Worm (Caenorhabditis elegans) whole organism, L1 larva: ENCODE results near the gene C33H5.2.
A peak's percentile ranks its signal among the peaks of the same experiment; 100 is the strongest.

Experiments used
- C04F5.9 ChIP-seq: sonication (generic microtip); optimal IDR thresholded peaks from 2 replicates; lab custom pipeline; 2016; ENCODE audit warnings: missing genetic modification characterization, missing compliant biosample characterization
- C16A3.4 ChIP-seq: fragments of 150-350 bp; optimal IDR thresholded peaks from 2 replicates; lab custom pipeline; 2014; ENCODE audit warnings: missing biosample characterization, missing genetic modification characterization
- C34B4.2 ChIP-seq: sonication (generic microtip); optimal IDR thresholded peaks from 2 replicates; lab custom pipeline; 2017; ENCODE audit warnings: mild to moderate bottlenecking, missing genetic modification characterization, missing compliant biosample characterization
- F16B12.6 ChIP-seq: fragments of 150-350 bp; optimal IDR thresholded peaks from 2 replicates; lab custom pipeline; 2014; ENCODE audit warnings: missing biosample characterization, missing genetic modification characterization
- Y116A8C.19 ChIP-seq: sonication (generic microtip); optimal IDR thresholded peaks from 2 replicates; lab custom pipeline; 2016; ENCODE audit warnings: missing compliant biosample characterization, missing genetic modification characterization, borderline replicate concordance
- aha-1 ChIP-seq: fragments of 150-350 bp; optimal IDR thresholded peaks from 2 replicates; lab custom pipeline; 2014; ENCODE audit warnings: missing biosample characterization, missing genetic modification characterization
- alr-1 ChIP-seq: fragments of 200-800 bp; sonication (Bioruptor generic); optimal IDR thresholded peaks from 2 replicates; lab custom pipeline; 2018; ENCODE audit warnings: borderline replicate concordance, mild to moderate bottlenecking, missing genetic modification characterization, missing compliant biosample characterization
- aly-2 ChIP-seq: fragments of 150-350 bp; optimal IDR thresholded peaks from 2 replicates; lab custom pipeline; 2014; ENCODE audit warnings: missing biosample characterization, missing genetic modification characterization
- ceh-63 ChIP-seq: fragments of 200-800 bp; sonication (Bioruptor generic); optimal IDR thresholded peaks from 2 replicates; lab custom pipeline; 2018; ENCODE audit warnings: mild to moderate bottlenecking, missing genetic modification characterization, missing compliant biosample characterization
- ceh-88 ChIP-seq: fragments of 200-800 bp; sonication (Bioruptor generic); IDR thresholded peaks from 2 replicates; pipeline ENCODE4 v1.3.6; 2022; ENCODE audit warnings: missing genetic modification characterization, missing compliant biosample characterization
- ceh-90 ChIP-seq: sonication (generic microtip); optimal IDR thresholded peaks from 2 replicates; lab custom pipeline; 2016; ENCODE audit warnings: missing genetic modification characterization, missing compliant biosample characterization
- dpl-1 ChIP-seq, 3 experiments: fragments of 150-350 bp in 2 of 3; sonication (generic microtip) in 1 of 3; optimal IDR thresholded peaks; 2 replicates each; lab custom pipeline; 2014 to 2017; ENCODE audit warnings: missing biosample characterization in 3 of 3, missing genetic modification characterization in 3 of 3, missing genetic modification reagents in 3 of 3
- efl-1 ChIP-seq, 4 experiments: fragments of 150-350 bp; optimal IDR thresholded peaks in 3 of 4; peaks in 1 of 4; 1 replicate in 1 of 4; 2 replicates in 3 of 4; lab custom pipeline; 2014; ENCODE audit warnings: missing biosample characterization in 2 of 4, missing genetic modification characterization in 2 of 4, missing genetic modification reagents in 2 of 4
- efl-3 ChIP-seq: fragments of 200-800 bp; sonication (Bioruptor generic); optimal IDR thresholded peaks from 2 replicates; lab custom pipeline; 2018; ENCODE audit warnings: mild to moderate bottlenecking, missing genetic modification characterization, missing compliant biosample characterization
- elt-2 ChIP-seq: sonication (generic microtip); optimal IDR thresholded peaks from 2 replicates; lab custom pipeline; 2016; ENCODE audit warnings: missing genetic modification characterization, mild to moderate bottlenecking, inconsistent platforms, missing compliant biosample characterization, missing genetic modification reagents
- elt-3 ChIP-seq, 6 experiments: fragments of 150-350 bp in 1 of 6; sonication (generic microtip); optimal IDR thresholded peaks; 2 replicates each; lab custom pipeline; 2017 to 2018; ENCODE audit warnings: missing biosample characterization in 6 of 6, missing genetic modification characterization in 6 of 6, inconsistent platforms in 1 of 6
- ets-5 ChIP-seq: fragments of 200-800 bp; sonication (Bioruptor generic); IDR thresholded peaks from 2 replicates; pipeline ENCODE4 v1.3.6; 2022; ENCODE audit warnings: missing genetic modification characterization, missing compliant biosample characterization
- fkh-4 ChIP-seq: sonication (generic microtip); optimal IDR thresholded peaks from 2 replicates; lab custom pipeline; 2016; ENCODE audit warnings: missing compliant biosample characterization, missing genetic modification characterization, borderline replicate concordance
- fos-1 ChIP-seq: fragments of 150-350 bp; optimal IDR thresholded peaks from 2 replicates; lab custom pipeline; 2014; ENCODE audit warnings: missing biosample characterization, missing genetic modification characterization
- grh-1 ChIP-seq: fragments of 200-800 bp; sonication (Bioruptor generic); IDR thresholded peaks from 2 replicates; pipeline ENCODE4 v1.3.6; 2022; ENCODE audit warnings: missing genetic modification reagents, missing genetic modification characterization, missing compliant biosample characterization
- hpl-2 ChIP-seq: fragments of 150-350 bp; optimal IDR thresholded peaks from 2 replicates; lab custom pipeline; 2014; ENCODE audit warnings: missing biosample characterization, missing genetic modification reagents, missing genetic modification characterization
- irx-1 ChIP-seq: sonication (generic microtip); optimal IDR thresholded peaks from 2 replicates; lab custom pipeline; 2016; ENCODE audit warnings: missing genetic modification characterization, missing compliant biosample characterization
- isw-1 ChIP-seq: fragments of 200-800 bp; sonication (Bioruptor generic); IDR thresholded peaks from 2 replicates; pipeline ENCODE4 v1.3.6; 2022; ENCODE audit warnings: missing genetic modification characterization, missing compliant biosample characterization
- lin-39 ChIP-seq: fragments of 150-350 bp; optimal IDR thresholded peaks from 2 replicates; lab custom pipeline; 2014; ENCODE audit warnings: missing biosample characterization, missing genetic modification reagents, missing genetic modification characterization
- lsy-2 ChIP-seq, 2 experiments: fragments of 150-350 bp; optimal IDR thresholded peaks; 2 replicates each; lab custom pipeline; 2014; ENCODE audit warnings: missing biosample characterization in 2 of 2, missing genetic modification characterization in 2 of 2
- mab-9 ChIP-seq: fragments of 200-800 bp; sonication (Bioruptor generic); IDR thresholded peaks from 2 replicates; pipeline ENCODE4 v1.3.6; 2022; ENCODE audit warnings: missing genetic modification reagents, missing genetic modification characterization, missing compliant biosample characterization
- mdl-1 ChIP-seq, 2 experiments: fragments of 150-350 bp; optimal IDR thresholded peaks; 2 replicates each; lab custom pipeline; 2014 to 2017; ENCODE audit warnings: missing biosample characterization in 2 of 2, missing genetic modification characterization in 2 of 2, inconsistent platforms in 1 of 2
- nhr-11 ChIP-seq: fragments of 150-350 bp; optimal IDR thresholded peaks from 2 replicates; lab custom pipeline; 2014; ENCODE audit warnings: missing biosample characterization, missing genetic modification characterization
- nhr-19 ChIP-seq: fragments of 200-800 bp; sonication (Bioruptor generic); conservative IDR thresholded peaks from 2 replicates; pipeline ENCODE4 v1.3.6; 2022; ENCODE audit warnings: missing genetic modification characterization, missing compliant biosample characterization
- nhr-20 ChIP-seq: sonication (generic microtip); optimal IDR thresholded peaks from 2 replicates; lab custom pipeline; 2016; ENCODE audit warnings: mild to moderate bottlenecking, missing genetic modification characterization, missing compliant biosample characterization
- nhr-47 ChIP-seq: sonication (generic microtip); optimal IDR thresholded peaks from 2 replicates; lab custom pipeline; 2016; ENCODE audit warnings: mild to moderate bottlenecking, missing genetic modification characterization, moderate library complexity, missing compliant biosample characterization
- nhr-85 ChIP-seq: sonication (generic microtip); peaks from one replicate; lab custom pipeline; 2016; ENCODE audit warnings: missing genetic modification characterization, inconsistent platforms, missing compliant biosample characterization
- pag-3 ChIP-seq: sonication (generic microtip); optimal IDR thresholded peaks from 2 replicates; lab custom pipeline; 2017; ENCODE audit warnings: missing genetic modification characterization, mild to moderate bottlenecking, missing compliant biosample characterization, antibody characterized with exemption, borderline replicate concordance; ENCODE audit not compliant: insufficient read depth
- pqm-1 ChIP-seq: sonication (generic microtip); optimal IDR thresholded peaks from 3 replicates; lab custom pipeline; 2017; ENCODE audit warnings: missing biosample characterization, missing genetic modification characterization
- rnt-1 ChIP-seq: sonication (generic microtip); optimal IDR thresholded peaks from 2 replicates; lab custom pipeline; 2016; ENCODE audit warnings: mild to moderate bottlenecking, missing genetic modification characterization, moderate library complexity, missing compliant biosample characterization
- snpc-4 ChIP-seq: fragments of 150-350 bp; optimal IDR thresholded peaks from 2 replicates; lab custom pipeline; 2014; ENCODE audit warnings: missing biosample characterization, missing genetic modification characterization
- snu-23 ChIP-seq: sonication (generic microtip); optimal IDR thresholded peaks from 2 replicates; lab custom pipeline; 2016; ENCODE audit warnings: missing genetic modification characterization, missing compliant biosample characterization
- sox-4 ChIP-seq: sonication (generic microtip); optimal IDR thresholded peaks from 2 replicates; lab custom pipeline; 2016; ENCODE audit warnings: missing genetic modification characterization, missing compliant biosample characterization
- sptf-1 ChIP-seq: fragments of 150-350 bp; optimal IDR thresholded peaks from 2 replicates; lab custom pipeline; 2014; ENCODE audit warnings: missing biosample characterization, missing genetic modification characterization
- sup-37 ChIP-seq: fragments of 200-800 bp; sonication (Bioruptor generic); optimal IDR thresholded peaks from 2 replicates; lab custom pipeline; 2018; ENCODE audit warnings: mild to moderate bottlenecking, missing genetic modification characterization, missing compliant biosample characterization
- swsn-7 ChIP-seq: sonication (generic microtip); optimal IDR thresholded peaks from 2 replicates; lab custom pipeline; 2016; ENCODE audit warnings: missing genetic modification characterization, missing compliant biosample characterization
- unc-86 ChIP-seq: sonication (generic microtip); optimal IDR thresholded peaks from 2 replicates; lab custom pipeline; 2016; ENCODE audit warnings: missing genetic modification characterization, missing compliant biosample characterization
- unc-98 ChIP-seq: fragments of 200-800 bp; sonication (Bioruptor generic); IDR thresholded peaks from 2 replicates; pipeline ENCODE4 v1.3.6; 2022; ENCODE audit warnings: missing genetic modification characterization, missing compliant biosample characterization
- vab-15 ChIP-seq: sonication (generic microtip); optimal IDR thresholded peaks from 2 replicates; lab custom pipeline; 2017; ENCODE audit warnings: missing genotype, mild to moderate bottlenecking, missing genetic modification characterization, missing compliant biosample characterization
- zag-1 ChIP-seq: fragments of 150-350 bp; optimal IDR thresholded peaks from 2 replicates; lab custom pipeline; 2014; ENCODE audit warnings: missing biosample characterization, missing genetic modification characterization
- zip-4 ChIP-seq: fragments of 200-800 bp; sonication (Bioruptor generic); optimal IDR thresholded peaks from 2 replicates; lab custom pipeline; 2018; ENCODE audit warnings: mild to moderate bottlenecking, missing genetic modification characterization, moderate library complexity, missing compliant biosample characterization
- ztf-11 ChIP-seq, 2 experiments: sonication (generic microtip); optimal IDR thresholded peaks; 2 replicates each; lab custom pipeline; 2016 to 2017; ENCODE audit warnings: missing genetic modification characterization in 2 of 2, missing biosample characterization in 1 of 2, missing compliant biosample characterization in 1 of 2
- ztf-4 ChIP-seq: fragments of 150-350 bp; optimal IDR thresholded peaks from 2 replicates; lab custom pipeline; 2014; ENCODE audit warnings: missing biosample characterization, missing genetic modification characterization

Gene C33H5.2

DNA sequence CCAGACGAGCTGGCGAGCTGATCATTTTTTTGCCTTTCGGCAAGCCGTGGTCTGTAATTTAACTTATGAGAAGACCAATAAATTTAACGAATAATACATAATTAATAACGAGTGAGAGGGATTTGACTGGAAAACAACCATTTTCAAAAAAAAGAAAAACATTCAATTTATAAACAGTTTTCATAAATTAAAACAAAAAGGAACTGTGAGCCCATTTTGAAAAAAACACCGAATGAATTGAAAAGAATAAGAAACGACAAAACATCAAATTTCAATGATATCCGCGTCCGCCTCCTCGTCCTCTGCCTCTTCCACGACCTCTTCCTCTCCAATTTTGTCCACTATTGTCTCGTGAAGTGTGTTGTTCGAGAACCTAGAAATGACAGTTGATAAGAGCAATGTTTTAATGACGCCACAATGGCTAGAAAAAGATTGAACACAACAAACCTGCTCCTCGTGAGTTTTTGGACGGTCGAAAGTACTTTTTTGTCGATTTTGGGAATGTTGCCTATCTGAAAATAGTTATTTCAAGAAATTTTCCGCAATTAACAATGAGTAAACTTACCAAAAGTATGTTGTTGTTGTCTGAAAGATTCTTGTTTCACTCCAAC, 20.9 kb upstream of the C33H5.2 start, which contains the start of gene tag-321:
TSS of gene tag-321 (minus strand) at position 51 of the 611 bp plus-strand sequence.
- no peak for TF ChIP-seq pag-3
- TF ChIP-seq fos-1, result no peak
- no peak for TF ChIP-seq lsy-2 (tag; optimal IDR thresholded peaks at IDR 0.05; lab: Kevin White, UChicago)
- no peak for TF ChIP-seq nhr-19 (GFP tag; lab: Robert Waterston, UW)
- no peak for TF ChIP-seq sup-37 (GFP tag; lab: Kevin White, UChicago)
- TF ChIP-seq nhr-11, result no peak
- TF ChIP-seq snpc-4 (tag; lab: Kevin White, UChicago), result no peak
- no peak for TF ChIP-seq C16A3.4
- TF ChIP-seq Y116A8C.19 (tag; lab: Kevin White, UChicago), result no peak
- TF ChIP-seq hpl-2 (GFP tag; lab: Kevin White, UChicago), result no peak
- TF ChIP-seq vab-15, result no peak
- TF ChIP-seq efl-3 (GFP tag; lab: Kevin White, UChicago), result no peak
- no peak for TF ChIP-seq grh-1 (GFP tag; lab: Robert Waterston, UW)
- no peak for TF ChIP-seq alr-1 (tag; lab: Kevin White, UChicago)
- no peak for TF ChIP-seq snu-23
- no peak for TF ChIP-seq unc-98 (GFP tag; lab: Robert Waterston, UW)
- no peak for TF ChIP-seq pqm-1 (tag; lab: Kevin White, UChicago)

DNA sequence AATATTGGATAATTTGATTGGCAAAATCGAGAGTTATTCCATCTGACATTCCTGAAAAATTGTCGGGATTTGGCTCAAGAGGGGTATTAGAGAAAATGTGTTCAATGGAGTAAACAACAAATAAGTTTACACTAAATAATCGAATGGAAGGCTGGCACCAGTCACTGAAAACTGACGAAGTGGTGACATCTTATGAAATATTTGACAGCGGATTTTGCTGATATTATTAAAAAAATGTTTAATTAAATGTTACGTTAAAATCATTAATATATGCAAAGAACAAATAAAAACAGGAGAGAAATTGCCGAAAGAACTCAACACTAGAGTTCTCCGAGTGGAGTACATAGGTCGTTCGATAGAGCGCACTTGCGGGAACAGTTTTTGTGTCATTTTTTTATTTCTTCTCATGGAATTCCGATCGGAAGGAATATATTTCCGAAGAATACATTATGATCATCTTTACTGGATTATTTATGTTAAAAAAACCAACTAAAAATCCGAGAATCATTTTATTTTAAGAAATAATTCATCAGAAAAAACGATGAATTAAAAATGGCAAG, 19.3 kb upstream of the C33H5.2 start, which contains the start of gene tag-322:
TSS of gene tag-322 (minus strand) at position 51 of the 560 bp plus-strand sequence.
- TF ChIP-seq mdl-1 (tag; optimal IDR thresholded peaks at IDR 0.05; lab: Kevin White, UChicago), result peak in 1 of 2 experiments; percentile 32
- no peak for TF ChIP-seq irx-1 (tag; lab: Kevin White, UChicago)
- no peak for TF ChIP-seq sup-37 (GFP tag; lab: Kevin White, UChicago)
- no peak for TF ChIP-seq fkh-4 (tag; lab: Kevin White, UChicago)
- TF ChIP-seq ceh-90 (tag; lab: Kevin White, UChicago), result no peak
- TF ChIP-seq mab-9, result no peak
- TF ChIP-seq C04F5.9 (tag; lab: Kevin White, UChicago), result no peak
- TF ChIP-seq Y116A8C.19 (tag; lab: Kevin White, UChicago), result no peak
- TF ChIP-seq dpl-1 (GFP tag; optimal IDR thresholded peaks at IDR 0.05; lab: Kevin White, UChicago), result peak; percentile 53 to 74 (median 72)
- peak; percentile 70 for TF ChIP-seq C16A3.4
- TF ChIP-seq aha-1 (tag; lab: Kevin White, UChicago), result no peak
- TF ChIP-seq rnt-1 (tag; lab: Kevin White, UChicago), result peak; percentile 73
- TF ChIP-seq ztf-4 (tag; lab: Kevin White, UChicago), result no peak
- TF ChIP-seq ceh-88, result no peak
- TF ChIP-seq lin-39 (tag; lab: Kevin White, UChicago), result no peak
- no peak for TF ChIP-seq pqm-1 (tag; lab: Kevin White, UChicago)
- peak; percentile 72 to 77 for TF ChIP-seq efl-1 (optimal IDR thresholded peaks at IDR 0.05; lab: Kevin White, UChicago)
- TF ChIP-seq efl-1 (GFP tag; optimal IDR thresholded peaks at IDR 0.05 in 1 of 2; lab: Kevin White, UChicago), result peak; percentile 69 to 96
- TF ChIP-seq ceh-63 (GFP tag; lab: Kevin White, UChicago), result no peak
- TF ChIP-seq hpl-2 (GFP tag; lab: Kevin White, UChicago), result no peak
- TF ChIP-seq swsn-7, result peak; percentile 80
- TF ChIP-seq sox-4 (tag; lab: Kevin White, UChicago), result peak; percentile 13
- no peak for TF ChIP-seq elt-3 (tag; optimal IDR thresholded peaks at IDR 0.05; lab: Kevin White, UChicago)
- TF ChIP-seq unc-98 (GFP tag; lab: Robert Waterston, UW), result no peak
- TF ChIP-seq sptf-1, result no peak
- TF ChIP-seq aly-2, result no peak
- TF ChIP-seq unc-86 (tag; lab: Kevin White, UChicago), result peak; percentile 51
- TF ChIP-seq C34B4.2 (tag; lab: Kevin White, UChicago), result no peak
- TF ChIP-seq snu-23, result peak; percentile 83
- peak in 1 of 2 experiments; percentile 30 for TF ChIP-seq ztf-11 (tag; optimal IDR thresholded peaks at IDR 0.05; lab: Kevin White, UChicago)
- peak; percentile 76 for TF ChIP-seq nhr-20
- TF ChIP-seq elt-2, result no peak
- no peak for TF ChIP-seq vab-15
- TF ChIP-seq zip-4 (GFP tag; lab: Kevin White, UChicago), result no peak
- TF ChIP-seq ets-5 (GFP tag; lab: Robert Waterston, UW), result no peak
- TF ChIP-seq F16B12.6 (tag; lab: Kevin White, UChicago), result no peak
- TF ChIP-seq nhr-85 (tag; lab: Kevin White, UChicago), result peak; percentile 83
- peak; percentile 80 for TF ChIP-seq nhr-47 (tag; lab: Kevin White, UChicago)
- TF ChIP-seq snpc-4 (tag; lab: Kevin White, UChicago), result no peak
- TF ChIP-seq zag-1 (tag; lab: Kevin White, UChicago), result no peak
- peak; percentile 15; the same call in 1 of the 2 replicates for TF ChIP-seq isw-1
